Fruit fly (Drosophila melanogaster): ENCODE data around the gene CG4935.

Gene CG4935

dm6 chr2L:16279774-16280252, 17.9 kb downstream of the CG4935 start (continued):
- peak; percentile 86 for TF ChIP-seq CG18764 (GFP tag; optimal IDR thresholded peaks at IDR 0.05)
- peak; percentile 88 for TF ChIP-seq trem (tag; optimal IDR thresholded peaks at IDR 0.05)
- peak; percentile 83 for TF ChIP-seq seq (GFP tag; IDR thresholded peaks at IDR 0.05)
- TF ChIP-seq en (GFP tag; optimal IDR thresholded peaks at IDR 0.05) = peak; percentile 75
- TF ChIP-seq dati (GFP tag; IDR thresholded peaks at IDR 0.05) = no peak
- no peak for TF ChIP-seq Stat92E (GFP tag; optimal IDR thresholded peaks at IDR 0.05)
- TF ChIP-seq Oaz (GFP tag; IDR thresholded peaks at IDR 0.05) = peak; percentile 84
- peak; percentile 85 to 93 for TF ChIP-seq bsh (GFP tag; optimal IDR thresholded peaks at IDR 0.05)
- peak; percentile 27; the same call in 1 of the 2 replicates for TF ChIP-seq Dip2 (GFP tag; IDR thresholded peaks at IDR 0.05)
- peak; percentile 82 for TF ChIP-seq CG2202 (tag; optimal IDR thresholded peaks at IDR 0.05)
- peak; percentile 85 for TF ChIP-seq CG13775 (GFP tag; optimal IDR thresholded peaks at IDR 0.05)
- peak; percentile 77 for TF ChIP-seq CHES-1-like (GFP tag; optimal IDR thresholded peaks at IDR 0.05)
- TF ChIP-seq ranshi (GFP tag; IDR thresholded peaks at IDR 0.05) = peak; percentile 69
- no peak for TF ChIP-seq ash1 (GFP tag; optimal IDR thresholded peaks at IDR 0.05)
- peak; percentile 88 for TF ChIP-seq CG1233 (GFP tag; optimal IDR thresholded peaks at IDR 0.05)
- TF ChIP-seq otp (GFP tag; IDR thresholded peaks at IDR 0.05) = 0 out of 3 replicates have a peak, but pooled peaks have one; percentile 49
- peak; percentile 77 for TF ChIP-seq CG16815 (GFP tag; optimal IDR thresholded peaks at IDR 0.05)
- TF ChIP-seq stc (GFP tag; IDR thresholded peaks at IDR 0.05) = peak; percentile 86
- TF ChIP-seq CG2712 (tag; optimal IDR thresholded peaks at IDR 0.05) = peak; percentile 96
- peak; percentile 73 for TF ChIP-seq CG12769 (tag; optimal IDR thresholded peaks at IDR 0.05)
- TF ChIP-seq CG15011 (GFP tag; optimal IDR thresholded peaks at IDR 0.05) = peak; percentile 80
- peak; percentile 81 for TF ChIP-seq trh (GFP tag; optimal IDR thresholded peaks at IDR 0.05)
- peak; percentile 73 for TF ChIP-seq Jarid2 (GFP tag; optimal IDR thresholded peaks at IDR 0.05)
- TF ChIP-seq CG17328 (GFP tag; IDR thresholded peaks at IDR 0.05) = peak; percentile 83
- TF ChIP-seq CG16813 (GFP tag; IDR thresholded peaks at IDR 0.05; ENCODE audit: partially characterized antibody) = no peak
- 0 out of 3 replicates have a peak, but pooled peaks have one; percentile 18 for TF ChIP-seq CG11456 (GFP tag; IDR thresholded peaks at IDR 0.05)
- TF ChIP-seq bigmax (GFP tag; optimal IDR thresholded peaks at IDR 0.05) = peak; percentile 87
- TF ChIP-seq chif (GFP tag; optimal IDR thresholded peaks at IDR 0.05) = peak; percentile 86 to 94
- TF ChIP-seq CG17568 (GFP tag; optimal IDR thresholded peaks at IDR 0.05) = peak; percentile 79
- peak; percentile 89 for TF ChIP-seq nerfin-1 (tag; optimal IDR thresholded peaks at IDR 0.05)
- peak; percentile 28; the same call in 1 of the 2 replicates for TF ChIP-seq ro (GFP tag; IDR thresholded peaks at IDR 0.05)
- peak; percentile 70; the same call in 2 of the 3 replicates for TF ChIP-seq CG7357 (GFP tag; IDR thresholded peaks at IDR 0.05)
- peak; percentile 87 for TF ChIP-seq Max (GFP tag; optimal IDR thresholded peaks at IDR 0.05)
- peak; percentile 84 for TF ChIP-seq BtbVII (GFP tag; optimal IDR thresholded peaks at IDR 0.05)
- no peak for TF ChIP-seq MBD-R2 (GFP tag; IDR thresholded peaks at IDR 0.05)
- peak; percentile 86 for TF ChIP-seq slp2 (GFP tag; optimal IDR thresholded peaks at IDR 0.05)
- TF ChIP-seq CG9437 (GFP tag; optimal IDR thresholded peaks at IDR 0.05) = peak; percentile 93
- TF ChIP-seq E2f1 (GFP tag; IDR thresholded peaks at IDR 0.05) = peak; percentile 59
- peak; percentile 97 for TF ChIP-seq Sox102F (GFP tag; optimal IDR thresholded peaks at IDR 0.05)
- TF ChIP-seq kay (GFP tag; optimal IDR thresholded peaks at IDR 0.05) = peak; percentile 85
- peak; percentile 68 for TF ChIP-seq CG17186 (GFP tag; optimal IDR thresholded peaks at IDR 0.05)
- TF ChIP-seq CG18011 (GFP tag; optimal IDR thresholded peaks at IDR 0.05) = peak; percentile 71
- no peak for TF ChIP-seq CG8765 (GFP tag; IDR thresholded peaks at IDR 0.05)
- TF ChIP-seq CG5953 (GFP tag; IDR thresholded peaks at IDR 0.05) = 0 out of 2 replicates have a peak, but pooled peaks have one; percentile 3
- no peak for TF ChIP-seq CG14014 (GFP tag; IDR thresholded peaks at IDR 0.05)
- peak; percentile 62 for TF ChIP-seq onecut (GFP tag; IDR thresholded peaks at IDR 0.05)
- peak; percentile 77 for TF ChIP-seq caup (GFP tag; optimal IDR thresholded peaks at IDR 0.05; ENCODE audit: severe bottlenecking)
- peak; percentile 72 for TF ChIP-seq tup (GFP tag; optimal IDR thresholded peaks at IDR 0.05)
- TF ChIP-seq Lhr (GFP tag; optimal IDR thresholded peaks at IDR 0.05) = peak; percentile 81
